Worm (Caenorhabditis elegans) whole organism, late embryonic: ENCODE data around the gene C29E4.17.

ENCODE experiments used
- C08G9.2 ChIP-seq: sonication (generic microtip); optimal IDR thresholded peaks from 2 replicates; lab custom pipeline; 2016; ENCODE audit warnings: mild to moderate bottlenecking, missing genetic modification characterization, moderate library complexity, missing compliant biosample characterization
- ama-1 ChIP-seq: fragments of 150-350 bp; optimal IDR thresholded peaks from 2 replicates; lab custom pipeline; 2014
- ceh-14 ChIP-seq: sonication (generic microtip); optimal IDR thresholded peaks from 2 replicates; lab custom pipeline; 2016; ENCODE audit warnings: missing genotype, missing genetic modification characterization, missing compliant biosample characterization
- dmd-4 ChIP-seq: sonication (generic microtip); optimal IDR thresholded peaks from 2 replicates; lab custom pipeline; 2016; ENCODE audit warnings: borderline replicate concordance, missing genetic modification characterization, missing compliant biosample characterization
- elt-2 ChIP-seq: sonication (generic microtip); optimal IDR thresholded peaks from 2 replicates; lab custom pipeline; 2016; ENCODE audit warnings: missing genetic modification reagents, missing genetic modification characterization, missing compliant biosample characterization
- eyg-1 ChIP-seq: sonication (generic microtip); optimal IDR thresholded peaks from 2 replicates; lab custom pipeline; 2016; ENCODE audit warnings: missing genotype, missing genetic modification characterization, missing compliant biosample characterization
- hlh-30 ChIP-seq: sonication (generic microtip); optimal IDR thresholded peaks from 2 replicates; lab custom pipeline; 2017; ENCODE audit warnings: antibody characterized with exemption, missing genetic modification characterization, missing compliant biosample characterization; ENCODE audit not compliant: insufficient read depth
- nfya-1 ChIP-seq: sonication (generic microtip); optimal IDR thresholded peaks from 2 replicates; lab custom pipeline; 2017; ENCODE audit warnings: missing genetic modification characterization, mild to moderate bottlenecking, missing compliant biosample characterization, antibody characterized with exemption, moderate library complexity
- pqm-1 ChIP-seq: sonication (generic microtip); optimal IDR thresholded peaks from 2 replicates; lab custom pipeline; 2016; ENCODE audit warnings: missing genetic modification characterization, missing compliant biosample characterization
- unc-86 ChIP-seq: sonication (generic microtip); optimal IDR thresholded peaks from 2 replicates; lab custom pipeline; 2016; ENCODE audit warnings: missing genetic modification characterization, missing compliant biosample characterization

- no peak for TF ChIP-seq elt-2 (tag; lab: Kevin White, UChicago)
- no peak for TF ChIP-seq C08G9.2 (tag; lab: Kevin White, UChicago)
- no peak for TF ChIP-seq ama-1 (lab: Kevin White, UChicago)
- TF ChIP-seq ceh-14 (tag; lab: Kevin White, UChicago) = no peak
- no peak for TF ChIP-seq nfya-1 (tag; lab: Kevin White, UChicago)
- no peak for TF ChIP-seq pqm-1 (tag; lab: Kevin White, UChicago)
- TF ChIP-seq hlh-30 (tag; lab: Kevin White, UChicago) = no peak
- no peak for TF ChIP-seq dmd-4 (tag; lab: Kevin White, UChicago)
- TF ChIP-seq eyg-1 (tag; lab: Kevin White, UChicago) = no peak
- TF ChIP-seq unc-86 = no peak
Observed at ce11 chrIII:7917667-7918066, 4.6 kb upstream of the C29E4.17 start, which contains the start of gene gly-3.
